Worm (Caenorhabditis elegans): ENCODE data around the gene W03C9.2.

DNA sequence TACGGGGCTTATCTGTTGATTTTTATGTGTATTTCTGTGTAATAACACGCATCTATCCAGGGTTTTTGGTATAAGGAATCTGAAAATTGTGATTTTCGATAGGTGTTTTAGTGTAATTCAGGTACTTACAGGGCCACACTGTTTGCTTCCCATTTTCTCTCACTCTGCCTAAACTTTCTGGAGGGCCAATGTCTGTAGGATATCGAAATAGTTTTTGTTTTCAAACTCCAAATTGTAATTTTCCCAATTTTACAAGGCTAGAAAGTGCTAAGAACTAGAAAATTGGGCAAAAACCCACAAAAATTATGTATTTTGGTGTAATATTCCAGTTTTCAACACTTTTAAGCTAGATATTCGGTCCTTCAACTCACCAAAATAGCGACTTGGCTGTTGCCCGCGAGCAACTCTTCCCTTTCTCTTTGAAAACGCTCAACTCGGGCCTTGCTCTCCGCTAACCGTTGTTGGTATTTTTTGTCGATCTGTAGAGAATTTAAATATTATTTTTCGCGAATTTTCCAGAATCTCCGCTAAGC lies 14.6 kb downstream of the W03C9.2 start:
- TF ChIP-seq dao-5 (tag; optimal IDR thresholded peaks at IDR 0.05) (no peak), him-1 (tag; optimal IDR thresholded peaks at IDR 0.05) (no peak), W03F9.2 (tag; optimal IDR thresholded peaks at IDR 0.05) (no peak)

Measured in whole organism, L4/young adult.